Worm (Caenorhabditis elegans): Measurements from ENCODE around the gene cnnm-2.

cnnm-2 gene

ce11 chrX:8805475-8805874, 6.4 kb upstream of the cnnm-2 start:
- peak; percentile 95 for TF ChIP-seq egrh-3 (GFP tag; IDR thresholded peaks at IDR 0.05)
- no peak for TF ChIP-seq him-1 (tag; optimal IDR thresholded peaks at IDR 0.05)
- 0 out of 2 replicates have a peak, but pooled peaks have one; percentile 16 for TF ChIP-seq hmg-1.2 (GFP tag; IDR thresholded peaks at IDR 0.05)
- peak; percentile 95 for TF ChIP-seq zfh-2 (GFP tag; conservative IDR thresholded peaks at IDR 0.05)

- TF ChIP-seq hrde-1 (tag; optimal IDR thresholded peaks at IDR 0.05; ENCODE audit: borderline replicate concordance) (no peak), F23B12.7 (tag; optimal IDR thresholded peaks at IDR 0.05; ENCODE audit: insufficient read depth) (no peak), snpc-1.1 (tag; optimal IDR thresholded peaks at IDR 0.05; ENCODE audit: insufficient read depth) (no peak), Y67H2A.10 (GFP tag; conservative IDR thresholded peaks at IDR 0.05) (no peak), hsf-1 (GFP tag; IDR thresholded peaks at IDR 0.05) (no peak), K12H6.12 (tag; optimal IDR thresholded peaks at IDR 0.05) (peak; percentile 76), snpc-3.4 (tag; optimal IDR thresholded peaks at IDR 0.05) (no peak), F49E8.2 (tag; optimal IDR thresholded peaks at IDR 0.05; ENCODE audit: insufficient read depth) (no peak), cebp-1 (GFP tag; IDR thresholded peaks at IDR 0.05) (no peak), cebp-1 (tag; optimal IDR thresholded peaks at IDR 0.05) (peak; percentile 63), pbrm-1 (GFP tag; IDR thresholded peaks at IDR 0.05) (no peak), ceh-91 (GFP tag; IDR thresholded peaks at IDR 0.05) (no peak), let-526 (GFP tag; IDR thresholded peaks at IDR 0.05) (no peak), bed-1 (GFP tag; IDR thresholded peaks at IDR 0.05) (no peak), tbx-9 (tag; optimal IDR thresholded peaks at IDR 0.05; ENCODE audit: borderline replicate concordance) (no peak), mes-4 (tag; optimal IDR thresholded peaks at IDR 0.05) (no peak), F33H1.4 (GFP tag; IDR thresholded peaks at IDR 0.05) (no peak), unc-62 (GFP tag; optimal IDR thresholded peaks at IDR 0.05) (no peak), nhr-27 (tag; optimal IDR thresholded peaks at IDR 0.05) (no peak), hmg-1.2 (GFP tag; IDR thresholded peaks at IDR 0.05) (peak; percentile 69), athp-1 (tag; optimal IDR thresholded peaks at IDR 0.05) (peak; percentile 20), pha-4 (tag; optimal IDR thresholded peaks at IDR 0.05) (no peak), lin-40 (tag; optimal IDR thresholded peaks at IDR 0.05) (peak; percentile 46), B0261.1 (tag; optimal IDR thresholded peaks at IDR 0.05) (no peak), let-607 (tag; optimal IDR thresholded peaks at IDR 0.05) (no peak), nfyb-1 (GFP tag; IDR thresholded peaks at IDR 0.05) (0 out of 2 replicates have a peak, but pooled peaks have one; percentile 25), ZK185.1 (tag; optimal IDR thresholded peaks at IDR 0.05; ENCODE audit: poor library complexity, severe bottlenecking) (no peak), ztf-28 (GFP tag; IDR thresholded peaks at IDR 0.05) (no peak), egrh-3 (GFP tag; IDR thresholded peaks at IDR 0.05) (peak; percentile 90), nhr-80 (tag; optimal IDR thresholded peaks at IDR 0.05) (peak; percentile 30), sea-2 (GFP tag; IDR thresholded peaks at IDR 0.05) (no peak), B0336.3 (GFP tag; IDR thresholded peaks at IDR 0.05) (peak; percentile 56), C06A6.2 (GFP tag; conservative IDR thresholded peaks at IDR 0.05) (no peak), F39B2.1 (GFP tag; IDR thresholded peaks at IDR 0.05) (no peak), lin-35 (GFP tag; optimal IDR thresholded peaks at IDR 0.05) (peak in 1 of 3 experiments; percentile 21), mxl-1 (tag; optimal IDR thresholded peaks at IDR 0.05) (no peak), ztf-25 (GFP tag; IDR thresholded peaks at IDR 0.05) (no peak), egl-44 (GFP tag; IDR thresholded peaks at IDR 0.05) (no peak), F57C9.4 (tag; optimal IDR thresholded peaks at IDR 0.05) (no peak), Y56A3A.18 (GFP tag; IDR thresholded peaks at IDR 0.05) (no peak), madf-10 (tag; optimal IDR thresholded peaks at IDR 0.05) (no peak), ceh-100 (GFP tag; IDR thresholded peaks at IDR 0.05) (no peak), efl-1 (GFP tag; optimal IDR thresholded peaks at IDR 0.05) (no peak)
These were observed 5.7 kb upstream of the cnnm-2 start, which contains the start of gene R04E5.8 for ce11 chrX:8806070-8806799. R04E5.8 (minus strand) TSS chrX:8806120.
